Worm (Caenorhabditis elegans): ENCODE results near the gene F25B5.6.

Gene F25B5.6

ce11 chrIII:5938790-5939452 is 9.6 kb downstream of the F25B5.6 start (continued):
- peak; percentile 74 for TF ChIP-seq B0019.2 (GFP tag; conservative IDR thresholded peaks at IDR 0.05)
- TF ChIP-seq ceh-58 (GFP tag; IDR thresholded peaks at IDR 0.05), result no peak
- TF ChIP-seq nfya-2 (GFP tag; IDR thresholded peaks at IDR 0.05), result no peak
- no peak for TF ChIP-seq F55B11.4 (tag; optimal IDR thresholded peaks at IDR 0.05; ENCODE audit: borderline replicate concordance, insufficient read depth)
- TF ChIP-seq lsy-27 (tag; optimal IDR thresholded peaks at IDR 0.05; ENCODE audit: borderline replicate concordance, insufficient read depth), result no peak
- peak; percentile 87 for TF ChIP-seq unc-62 (GFP tag; optimal IDR thresholded peaks at IDR 0.05)
- TF ChIP-seq pha-4 (tag; optimal IDR thresholded peaks at IDR 0.05), result no peak
- TF ChIP-seq let-526 (GFP tag; IDR thresholded peaks at IDR 0.05), result no peak
- no peak for TF ChIP-seq repo-1 (tag; optimal IDR thresholded peaks at IDR 0.05)
- TF ChIP-seq hlh-26 (GFP tag; conservative IDR thresholded peaks at IDR 0.05), result no peak
- TF ChIP-seq ztf-26 (tag; optimal IDR thresholded peaks at IDR 0.05), result no peak
- no peak for TF ChIP-seq tbx-9 (tag; optimal IDR thresholded peaks at IDR 0.05; ENCODE audit: borderline replicate concordance)
- peak; percentile 88 for TF ChIP-seq madf-8 (GFP tag; conservative IDR thresholded peaks at IDR 0.05)
- TF ChIP-seq lsl-1 (GFP tag; optimal IDR thresholded peaks at IDR 0.05), result peak; percentile 89
- TF ChIP-seq let-607 (tag; optimal IDR thresholded peaks at IDR 0.05), result no peak
- TF ChIP-seq aptf-3 (GFP tag; IDR thresholded peaks at IDR 0.05), result no peak
- peak; percentile 54 for TF ChIP-seq hrde-1 (tag; optimal IDR thresholded peaks at IDR 0.05; ENCODE audit: borderline replicate concordance)
- no peak for TF ChIP-seq ztf-3 (GFP tag; optimal IDR thresholded peaks at IDR 0.05)
- no peak for TF ChIP-seq B0035.1 (tag; optimal IDR thresholded peaks at IDR 0.05)
- TF ChIP-seq ccch-3 (GFP tag; optimal IDR thresholded peaks at IDR 0.05), result no peak
- no peak for TF ChIP-seq sea-2 (GFP tag; IDR thresholded peaks at IDR 0.05)
- no peak for TF ChIP-seq egl-18 (GFP tag; IDR thresholded peaks at IDR 0.05)
- TF ChIP-seq mel-28 (tag; optimal IDR thresholded peaks at IDR 0.05; ENCODE audit: borderline replicate concordance), result no peak
- no peak for TF ChIP-seq sptf-2 (GFP tag; optimal IDR thresholded peaks at IDR 0.05)
- peak; percentile 77 for TF ChIP-seq dox-1 (GFP tag; IDR thresholded peaks at IDR 0.05)
- no peak for TF ChIP-seq F22D6.2 (tag; optimal IDR thresholded peaks at IDR 0.05)
- no peak for TF ChIP-seq ztf-22 (GFP tag; optimal IDR thresholded peaks at IDR 0.05)
- peak; percentile 78 for TF ChIP-seq snpc-3.4 (tag; optimal IDR thresholded peaks at IDR 0.05)
- TF ChIP-seq F39B2.1 (GFP tag; IDR thresholded peaks at IDR 0.05), result no peak
- TF ChIP-seq F49E8.2 (tag; optimal IDR thresholded peaks at IDR 0.05; ENCODE audit: insufficient read depth), result peak; percentile 52
- TF ChIP-seq ceh-100 (GFP tag; IDR thresholded peaks at IDR 0.05), result no peak
- TF ChIP-seq madf-6 (GFP tag; IDR thresholded peaks at IDR 0.05), result peak; percentile 95; the same call in 1 of the 2 replicates
- TF ChIP-seq madf-3 (GFP tag; IDR thresholded peaks at IDR 0.05), result peak; percentile 96
- no peak for TF ChIP-seq F10E7.11 (tag; optimal IDR thresholded peaks at IDR 0.05)
- peak; percentile 60 for TF ChIP-seq ekl-4 (GFP tag; IDR thresholded peaks at IDR 0.05)
- TF ChIP-seq F33H1.4 (GFP tag; IDR thresholded peaks at IDR 0.05), result peak; percentile 96
- no peak for TF ChIP-seq nhr-120 (GFP tag; IDR thresholded peaks at IDR 0.05)
- no peak for TF ChIP-seq mxl-1 (tag; optimal IDR thresholded peaks at IDR 0.05)
- TF ChIP-seq nhr-90 (tag; optimal IDR thresholded peaks at IDR 0.05), result no peak
- no peak for TF ChIP-seq B0261.1 (tag; optimal IDR thresholded peaks at IDR 0.05)
- peak; percentile 35; the same call in 1 of the 2 replicates for TF ChIP-seq egrh-3 (GFP tag; IDR thresholded peaks at IDR 0.05)
- no peak for TF ChIP-seq dpff-1 (tag; optimal IDR thresholded peaks at IDR 0.05)
- TF ChIP-seq bed-2 (GFP tag; IDR thresholded peaks at IDR 0.05), result no peak
- no peak for TF ChIP-seq somi-1 (GFP tag; optimal IDR thresholded peaks at IDR 0.05)
- no peak for TF ChIP-seq nfyb-1 (GFP tag; IDR thresholded peaks at IDR 0.05)
- TF ChIP-seq F52B5.7 (tag; optimal IDR thresholded peaks at IDR 0.05), result no peak
- no peak for TF ChIP-seq die-1 (tag; optimal IDR thresholded peaks at IDR 0.05)
